Worm (Caenorhabditis elegans) whole organism, midembryonic: ENCODE results near the gene M79.2.
A peak's percentile ranks its signal among the peaks of the same experiment; 100 is the strongest.

ENCODE experiments used
- T22C8.4 ChIP-seq: fragments of 200-800 bp; sonication (Bioruptor generic); IDR thresholded peaks from 2 replicates; pipeline ENCODE4 v1.3.6; 2022; ENCODE audit warnings: missing genetic modification characterization, missing compliant biosample characterization
- cog-1 ChIP-seq: sonication (generic microtip); optimal IDR thresholded peaks from 2 replicates; lab custom pipeline; 2016; ENCODE audit warnings: missing genetic modification characterization, missing compliant biosample characterization
- flt-1 ChIP-seq: fragments of 200-800 bp; sonication (Bioruptor generic); IDR thresholded peaks from 2 replicates; pipeline ENCODE4 v1.3.6; 2022; ENCODE audit warnings: missing genetic modification characterization, missing compliant biosample characterization
- klf-2 ChIP-seq: fragments of 200-800 bp; sonication (Bioruptor generic); conservative IDR thresholded peaks from 2 replicates; pipeline ENCODE4 v1.3.6; 2022; ENCODE audit warnings: missing genetic modification reagents, missing genetic modification characterization, missing compliant biosample characterization
- ref-1 ChIP-seq: fragments of 200-800 bp; sonication (Bioruptor generic); conservative IDR thresholded peaks from 2 replicates; pipeline ENCODE4 v1.3.6; 2022; ENCODE audit warnings: missing genetic modification reagents, missing genetic modification characterization, missing compliant biosample characterization
- tab-1 ChIP-seq: fragments of 200-800 bp; sonication (Bioruptor generic); IDR thresholded peaks from 2 replicates; pipeline ENCODE4 v1.3.6; 2022; ENCODE audit warnings: missing genetic modification characterization, missing compliant biosample characterization
- ztf-23 ChIP-seq: fragments of 200-800 bp; sonication (Bioruptor generic); IDR thresholded peaks from 2 replicates; pipeline ENCODE4 v1.3.6; 2022; ENCODE audit warnings: missing genetic modification reagents, missing genetic modification characterization, missing compliant biosample characterization
- ztf-29 ChIP-seq: fragments of 200-800 bp; sonication (Bioruptor generic); IDR thresholded peaks from 2 replicates; pipeline ENCODE4 v1.3.6; 2022; ENCODE audit warnings: missing genetic modification reagents, missing genetic modification characterization, missing compliant biosample characterization

ce11 chrX:10678081-10678736 lies 49.6 kb upstream of the M79.2 start:
- TF ChIP-seq flt-1 (GFP tag; lab: Robert Waterston, UW): 0 out of 2 replicates have a peak, but pooled peaks have one; percentile 31
- no peak for TF ChIP-seq ztf-29
- TF ChIP-seq cog-1 (tag; lab: Kevin White, UChicago): no peak
- TF ChIP-seq klf-2 (GFP tag; lab: Robert Waterston, UW): no peak
- TF ChIP-seq T22C8.4 (GFP tag; lab: Robert Waterston, UW): no peak
- no peak for TF ChIP-seq tab-1 (GFP tag; lab: Robert Waterston, UW)
- TF ChIP-seq ref-1 (GFP tag; lab: Robert Waterston, UW): no peak
- no peak for TF ChIP-seq ztf-23 (GFP tag; lab: Robert Waterston, UW)
